Worm (Caenorhabditis elegans) whole organism, midembryonic: ENCODE measurements around the gene mig-22.

Experiments used
- cog-1 ChIP-seq: sonication (generic microtip); optimal IDR thresholded peaks from 2 replicates; lab custom pipeline; 2016; ENCODE audit warnings: missing genetic modification characterization, missing compliant biosample characterization
- flt-1 ChIP-seq: fragments of 200-800 bp; sonication (Bioruptor generic); IDR thresholded peaks from 2 replicates; pipeline ENCODE4 v1.3.6; 2022; ENCODE audit warnings: missing genetic modification characterization, missing compliant biosample characterization
- med-1 ChIP-seq: sonication (generic microtip); optimal IDR thresholded peaks from 2 replicates; lab custom pipeline; 2017; ENCODE audit warnings: missing genetic modification characterization, mild to moderate bottlenecking, missing compliant biosample characterization, antibody characterized with exemption, missing genetic modification reagents; ENCODE audit not compliant: insufficient read depth
- ref-1 ChIP-seq: fragments of 200-800 bp; sonication (Bioruptor generic); conservative IDR thresholded peaks from 2 replicates; pipeline ENCODE4 v1.3.6; 2022; ENCODE audit warnings: missing genetic modification reagents, missing genetic modification characterization, missing compliant biosample characterization
- tab-1 ChIP-seq: fragments of 200-800 bp; sonication (Bioruptor generic); IDR thresholded peaks from 2 replicates; pipeline ENCODE4 v1.3.6; 2022; ENCODE audit warnings: missing genetic modification characterization, missing compliant biosample characterization
- ztf-23 ChIP-seq: fragments of 200-800 bp; sonication (Bioruptor generic); IDR thresholded peaks from 2 replicates; pipeline ENCODE4 v1.3.6; 2022; ENCODE audit warnings: missing genetic modification reagents, missing genetic modification characterization, missing compliant biosample characterization
- ztf-29 ChIP-seq: fragments of 200-800 bp; sonication (Bioruptor generic); IDR thresholded peaks from 2 replicates; pipeline ENCODE4 v1.3.6; 2022; ENCODE audit warnings: missing genetic modification reagents, missing genetic modification characterization, missing compliant biosample characterization

ce11 chrIII:8761040-8761654 lies 6.0 kb downstream of the mig-22 start, which contains the start of gene aak-1:
- TF ChIP-seq ztf-29 (GFP tag; lab: Robert Waterston, UW), result no peak
- no peak for TF ChIP-seq flt-1 (GFP tag; lab: Robert Waterston, UW)
- TF ChIP-seq med-1 (GFP tag; lab: Kevin White, UChicago), result no peak
- TF ChIP-seq ztf-23, result no peak
- TF ChIP-seq ref-1, result no peak
- no peak for TF ChIP-seq tab-1
- no peak for TF ChIP-seq cog-1 (tag; lab: Kevin White, UChicago)
